Worm (Caenorhabditis elegans) whole organism, L4 larva: ENCODE measurements around the gene C44F1.1.
A peak's percentile ranks its signal among the peaks of the same experiment; 100 is the strongest.

Experiments
- F10B5.3 ChIP-seq: sonication (generic microtip); optimal IDR thresholded peaks from 2 replicates; lab custom pipeline; 2016; ENCODE audit warnings: mild to moderate bottlenecking, missing genetic modification characterization, missing compliant biosample characterization
- F26F4.8 ChIP-seq: fragments of 200-800 bp; sonication (Bioruptor generic); conservative IDR thresholded peaks from 2 replicates; pipeline ENCODE4 v1.3.6; 2022; ENCODE audit warnings: missing genetic modification characterization, missing compliant biosample characterization
- Y105C5A.15 ChIP-seq: fragments of 200-800 bp; sonication (Bioruptor generic); IDR thresholded peaks from 2 replicates; pipeline ENCODE4 v1.3.6; 2022; ENCODE audit warnings: missing genetic modification characterization, missing compliant biosample characterization
- Y75B8A.6 ChIP-seq: fragments of 200-800 bp; sonication (Bioruptor generic); IDR thresholded peaks from 2 replicates; pipeline ENCODE4 v1.3.6; 2022; ENCODE audit warnings: missing genetic modification reagents, missing genetic modification characterization, missing compliant biosample characterization
- ZK337.2 ChIP-seq: fragments of 200-800 bp; sonication (Bioruptor generic); IDR thresholded peaks from 2 replicates; pipeline ENCODE4 v1.3.6; 2022; ENCODE audit warnings: missing genetic modification reagents, missing genetic modification characterization, missing compliant biosample characterization
- aha-1 ChIP-seq: fragments of 150-350 bp; peaks from one replicate; lab custom pipeline; 2014; ENCODE audit warnings: missing biosample characterization, missing genetic modification characterization
- ama-1 ChIP-seq: fragments of 150-350 bp; optimal IDR thresholded peaks from 2 replicates; lab custom pipeline; 2014; ENCODE audit warnings: inconsistent platforms, mixed read lengths
- attf-4 ChIP-seq: sonication (generic microtip); optimal IDR thresholded peaks from 3 replicates; lab custom pipeline; 2017; ENCODE audit warnings: missing biosample characterization, missing genetic modification characterization
- ceh-28 ChIP-seq: fragments of 150-350 bp; optimal IDR thresholded peaks from 2 replicates; lab custom pipeline; 2014; ENCODE audit warnings: missing biosample characterization, missing genetic modification reagents, missing genetic modification characterization
- ces-1 ChIP-seq: fragments of 150-350 bp; sonication (generic microtip); optimal IDR thresholded peaks from 4 replicates; lab custom pipeline; 2014; ENCODE audit warnings: missing biosample characterization, missing genetic modification reagents, missing genetic modification characterization
- daf-16 ChIP-seq, 3 experiments: sonication (generic microtip); optimal IDR thresholded peaks; 2 replicates each; lab custom pipeline; 2016 to 2017; ENCODE audit warnings: missing genetic modification characterization in 3 of 3, missing genetic modification reagents in 3 of 3, mild to moderate bottlenecking in 2 of 3, missing compliant biosample characterization in 2 of 3, missing biosample characterization in 1 of 3, moderate library complexity in 1 of 3
- daf-19 ChIP-seq: fragments of 200-800 bp; sonication (Bioruptor generic); conservative IDR thresholded peaks from 2 replicates; pipeline ENCODE4 v1.3.6; 2022; ENCODE audit warnings: missing genetic modification characterization, missing compliant biosample characterization
- dpl-1 ChIP-seq: fragments of 150-350 bp; optimal IDR thresholded peaks from 2 replicates; lab custom pipeline; 2014; ENCODE audit warnings: missing biosample characterization, missing genetic modification reagents, missing genetic modification characterization
- dve-1 ChIP-seq: sonication (generic microtip); optimal IDR thresholded peaks from 2 replicates; lab custom pipeline; 2017; ENCODE audit warnings: antibody characterized with exemption, mild to moderate bottlenecking, missing genetic modification characterization, missing compliant biosample characterization; ENCODE audit not compliant: insufficient read depth
- fos-1 ChIP-seq: fragments of 150-350 bp; optimal IDR thresholded peaks from 2 replicates; lab custom pipeline; 2014; ENCODE audit warnings: missing biosample characterization, missing genetic modification characterization
- gei-8 ChIP-seq: fragments of 200-800 bp; sonication (Bioruptor generic); optimal IDR thresholded peaks from 2 replicates; lab custom pipeline; 2018; ENCODE audit warnings: mild to moderate bottlenecking, missing genetic modification characterization, missing compliant biosample characterization
- jun-1 ChIP-seq: fragments of 150-350 bp; optimal IDR thresholded peaks from 2 replicates; lab custom pipeline; 2014; ENCODE audit warnings: missing biosample characterization, missing genetic modification reagents, missing genetic modification characterization
- lim-7 ChIP-seq: fragments of 200-800 bp; sonication (Bioruptor generic); IDR thresholded peaks from 2 replicates; pipeline ENCODE4 v1.3.6; 2022; ENCODE audit warnings: missing genetic modification characterization, missing compliant biosample characterization
- lin-1 ChIP-seq: fragments of 200-800 bp; sonication (Bioruptor generic); IDR thresholded peaks from 2 replicates; pipeline ENCODE4 v1.3.6; 2022; ENCODE audit warnings: missing genetic modification reagents, missing genetic modification characterization, missing compliant biosample characterization
- lin-13 ChIP-seq: fragments of 150-350 bp; optimal IDR thresholded peaks from 2 replicates; lab custom pipeline; 2014; ENCODE audit warnings: missing biosample characterization, missing genetic modification reagents, missing genetic modification characterization
- lin-15B ChIP-seq: fragments of 150-350 bp; sonication (generic microtip); optimal IDR thresholded peaks from 3 replicates; lab custom pipeline; 2014; ENCODE audit warnings: missing biosample characterization, missing genetic modification characterization
- lin-39 ChIP-seq: fragments of 150-350 bp; optimal IDR thresholded peaks from 2 replicates; lab custom pipeline; 2014; ENCODE audit warnings: missing biosample characterization, missing genetic modification reagents, missing genetic modification characterization
- madf-5 ChIP-seq, 2 experiments: fragments of 200-800 bp; sonication (Bioruptor generic); IDR thresholded peaks; 2 replicates each; pipeline ENCODE4 v1.3.6; 2022; ENCODE audit warnings: missing compliant biosample characterization in 2 of 2, missing genetic modification characterization in 2 of 2
- mdl-1 ChIP-seq, 2 experiments: fragments of 150-350 bp in 1 of 2; sonication (generic microtip) in 1 of 2; optimal IDR thresholded peaks; 2 replicates each; lab custom pipeline; 2014 to 2017; ENCODE audit warnings: missing biosample characterization in 2 of 2, missing genetic modification characterization in 2 of 2
- mdt-29 ChIP-seq: fragments of 200-800 bp; sonication (Bioruptor generic); IDR thresholded peaks from 2 replicates; pipeline ENCODE4 v1.3.6; 2022; ENCODE audit warnings: missing genetic modification reagents, missing genetic modification characterization, missing compliant biosample characterization
- mep-1 ChIP-seq: fragments of 150-350 bp; sonication (generic microtip); optimal IDR thresholded peaks from 3 replicates; lab custom pipeline; 2014; ENCODE audit warnings: missing biosample characterization, missing genetic modification characterization
- mes-2 ChIP-seq: sonication (generic microtip); optimal IDR thresholded peaks from 2 replicates; lab custom pipeline; 2016; ENCODE audit warnings: missing genotype, mild to moderate bottlenecking, missing genetic modification characterization, missing compliant biosample characterization; ENCODE audit not compliant: poor library complexity, severe bottlenecking
- mxl-2 ChIP-seq: fragments of 200-800 bp; sonication (Bioruptor generic); conservative IDR thresholded peaks from 2 replicates; pipeline ENCODE4 v1.3.6; 2022; ENCODE audit warnings: missing genetic modification reagents, missing genetic modification characterization, missing compliant biosample characterization
- nhr-102 ChIP-seq: sonication (generic microtip); optimal IDR thresholded peaks from 2 replicates; lab custom pipeline; 2016; ENCODE audit warnings: mild to moderate bottlenecking, missing genetic modification characterization, moderate library complexity, missing compliant biosample characterization
- nhr-237 ChIP-seq: sonication (generic microtip); optimal IDR thresholded peaks from 2 replicates; lab custom pipeline; 2017; ENCODE audit warnings: missing biosample characterization, missing genetic modification characterization
- set-16 ChIP-seq: fragments of 200-800 bp; sonication (Bioruptor generic); IDR thresholded peaks from 2 replicates; pipeline ENCODE4 v1.3.6; 2022; ENCODE audit warnings: missing genetic modification reagents, missing genetic modification characterization, missing compliant biosample characterization
- spr-1 ChIP-seq: sonication (generic microtip); optimal IDR thresholded peaks from 2 replicates; lab custom pipeline; 2016; ENCODE audit warnings: mild to moderate bottlenecking, missing genetic modification characterization, missing compliant biosample characterization
- spr-3 ChIP-seq: fragments of 200-800 bp; sonication (Bioruptor generic); optimal IDR thresholded peaks from 2 replicates; lab custom pipeline; 2018; ENCODE audit warnings: mild to moderate bottlenecking, missing genetic modification characterization, missing compliant biosample characterization
- unc-62 ChIP-seq, 3 experiments: fragments of 150-350 bp in 1 of 3; sonication (generic microtip); optimal IDR thresholded peaks in 2 of 3; peaks in 1 of 3; 1 replicate in 1 of 3; 2 replicates in 2 of 3; lab custom pipeline; 2014 to 2017; ENCODE audit warnings: missing biosample characterization in 3 of 3, missing genetic modification characterization in 3 of 3, missing genetic modification reagents in 3 of 3, missing genotype in 1 of 3
- ztf-11 ChIP-seq: fragments of 150-350 bp; optimal IDR thresholded peaks from 2 replicates; lab custom pipeline; 2014; ENCODE audit warnings: missing biosample characterization, missing genetic modification characterization
- ztf-7 ChIP-seq: fragments of 150-350 bp; optimal IDR thresholded peaks from 2 replicates; lab custom pipeline; 2014; ENCODE audit warnings: missing biosample characterization, missing genetic modification characterization

The C44F1.1 gene

ce11 chrIII:3797180-3798026 is 32.0 kb upstream of the C44F1.1 start (continued):
- TF ChIP-seq jun-1 (tag; lab: Kevin White, UChicago), result no peak
- TF ChIP-seq fos-1 (tag; lab: Kevin White, UChicago), result no peak
- TF ChIP-seq ama-1 (lab: Kevin White, UChicago), result peak; percentile 6
- no peak for TF ChIP-seq madf-5 (GFP tag; IDR thresholded peaks at IDR 0.05; lab: Robert Waterston, UW)
- TF ChIP-seq ztf-7 (tag; lab: Kevin White, UChicago), result no peak
- no peak for TF ChIP-seq ces-1 (GFP tag; lab: Kevin White, UChicago)
- TF ChIP-seq lin-39 (tag; lab: Kevin White, UChicago), result no peak
- TF ChIP-seq ceh-28 (tag; lab: Kevin White, UChicago), result no peak
- TF ChIP-seq daf-16 (GFP tag; optimal IDR thresholded peaks at IDR 0.05; lab: Kevin White, UChicago), result peak in 1 of 2 experiments; percentile 47
- TF ChIP-seq daf-16 (tag; optimal IDR thresholded peaks at IDR 0.05; lab: Kevin White, UChicago), result peak; percentile 36
- TF ChIP-seq F10B5.3 (tag; lab: Kevin White, UChicago), result no peak
- no peak; the same call in 1 of the 2 replicates for TF ChIP-seq mdt-29 (GFP tag; lab: Robert Waterston, UW)
- peak; percentile 27 for TF ChIP-seq mes-2 (tag; lab: Kevin White, UChicago)
- no peak for TF ChIP-seq attf-4
- TF ChIP-seq mdl-1 (tag; optimal IDR thresholded peaks at IDR 0.05; lab: Kevin White, UChicago), result peak in 1 of 2 experiments; percentile 59
- TF ChIP-seq gei-8 (GFP tag; lab: Kevin White, UChicago), result no peak
- no peak for TF ChIP-seq nhr-237 (tag; lab: Kevin White, UChicago)
- TF ChIP-seq F26F4.8 (GFP tag; lab: Robert Waterston, UW), result no peak
- peak in 1 of 2 experiments; percentile 95 for TF ChIP-seq unc-62 (GFP tag; optimal IDR thresholded peaks at IDR 0.05 in 1 of 2; lab: Kevin White, UChicago)
- no peak for TF ChIP-seq unc-62 (tag; optimal IDR thresholded peaks at IDR 0.05; lab: Kevin White, UChicago)
- no peak for TF ChIP-seq daf-19
- no peak for TF ChIP-seq ztf-11 (tag; lab: Kevin White, UChicago)

- TF ChIP-seq unc-62 (GFP tag; optimal IDR thresholded peaks at IDR 0.05 in 1 of 2; lab: Kevin White, UChicago) (peak in 1 of 2 experiments; percentile 34), unc-62 (tag; optimal IDR thresholded peaks at IDR 0.05; lab: Kevin White, UChicago) (no peak), Y105C5A.15 (GFP tag; lab: Robert Waterston, UW) (no peak), set-16 (GFP tag; lab: Robert Waterston, UW) (no peak), lin-13 (GFP tag; lab: Kevin White, UChicago) (no peak), dve-1 (tag; lab: Kevin White, UChicago) (no peak), mxl-2 (GFP tag; lab: Robert Waterston, UW) (no peak), lin-15B (tag; lab: Kevin White, UChicago) (no peak), spr-3 (GFP tag; lab: Kevin White, UChicago) (no peak), Y75B8A.6 (GFP tag; lab: Robert Waterston, UW) (no peak), ZK337.2 (GFP tag; lab: Robert Waterston, UW) (no peak), spr-1 (no peak), aha-1 (peak; percentile 21)
These were observed 30.6 kb upstream of the C44F1.1 start for ce11 chrIII:3795933-3796332.

ce11 chrIII:3790855-3791254 is 25.5 kb upstream of the C44F1.1 start:
- TF ChIP-seq lin-1, result no peak
- peak; percentile 40 for TF ChIP-seq dpl-1 (GFP tag; lab: Kevin White, UChicago)
- TF ChIP-seq mep-1 (tag; lab: Kevin White, UChicago), result peak; percentile 1
- 0 out of 2 replicates have a peak, but pooled peaks have one; percentile 31 for TF ChIP-seq lim-7
- TF ChIP-seq nhr-102 (tag; lab: Kevin White, UChicago), result no peak
- TF ChIP-seq aha-1, result peak; percentile 49
- TF ChIP-seq, all 104 proteins: peak for 4
